Worm (Caenorhabditis elegans): ENCODE results near the gene moe-3.

moe-3 gene

ce11 chrII:13165683-13166259 lies at the start of gene moe-3:
TSS of gene moe-3 (minus strand) at chrII:13165733.
- TF ChIP-seq ceh-9 (tag; optimal IDR thresholded peaks at IDR 0.05) (no peak), rnt-1 (tag; optimal IDR thresholded peaks at IDR 0.05) (no peak), elt-4 (tag; optimal IDR thresholded peaks at IDR 0.05) (no peak), C08G9.2 (tag; optimal IDR thresholded peaks at IDR 0.05) (no peak), pag-3 (tag; optimal IDR thresholded peaks at IDR 0.05; ENCODE audit: borderline replicate concordance) (no peak), nhr-232 (tag; optimal IDR thresholded peaks at IDR 0.05) (no peak), ceh-2 (tag; optimal IDR thresholded peaks at IDR 0.05) (no peak), madf-2 (tag; optimal IDR thresholded peaks at IDR 0.05) (no peak), pat-9 (tag; optimal IDR thresholded peaks at IDR 0.05) (no peak), ceh-30 (tag; optimal IDR thresholded peaks at IDR 0.05) (no peak), elt-2 (tag; optimal IDR thresholded peaks at IDR 0.05) (no peak), ceh-22 (tag; optimal IDR thresholded peaks at IDR 0.05) (no peak), hlh-15 (tag; optimal IDR thresholded peaks at IDR 0.05) (no peak)

- TF ChIP-seq che-1 (tag; optimal IDR thresholded peaks at IDR 0.05) (no peak), unc-86 (tag; optimal IDR thresholded peaks at IDR 0.05) (peak; percentile 73), F13H6.1 (tag; optimal IDR thresholded peaks at IDR 0.05) (peak; percentile 71), ttx-3 (tag; optimal IDR thresholded peaks at IDR 0.05) (peak; percentile 34), hlh-8 (tag; optimal IDR thresholded peaks at IDR 0.05) (peak; percentile 91), ref-2 (tag; optimal IDR thresholded peaks at IDR 0.05) (peak; percentile 82), T23F11.4 (GFP tag; optimal IDR thresholded peaks at IDR 0.05) (peak; percentile 3), ceh-14 (tag; optimal IDR thresholded peaks at IDR 0.05) (peak; percentile 91), ceh-9 (tag; optimal IDR thresholded peaks at IDR 0.05) (no peak), elt-4 (tag; optimal IDR thresholded peaks at IDR 0.05) (no peak), ceh-24 (tag; optimal IDR thresholded peaks at IDR 0.05) (no peak), fkh-10 (GFP tag; optimal IDR thresholded peaks at IDR 0.05) (no peak), fkh-6 (tag; optimal IDR thresholded peaks at IDR 0.05) (peak; percentile 10), ama-1 (optimal IDR thresholded peaks at IDR 0.05) (peak; percentile 81), lim-6 (tag; optimal IDR thresholded peaks at IDR 0.05) (peak; percentile 69), mec-3 (tag; optimal IDR thresholded peaks at IDR 0.05; ENCODE audit: borderline replicate concordance) (no peak), ceh-45 (GFP tag; IDR thresholded peaks at IDR 0.05) (no peak), pros-1 (tag; optimal IDR thresholded peaks at IDR 0.05) (no peak), ets-4 (tag; optimal IDR thresholded peaks at IDR 0.05) (peak; percentile 68), nhr-11 (tag; optimal IDR thresholded peaks at IDR 0.05) (no peak), rnt-1 (tag; optimal IDR thresholded peaks at IDR 0.05) (peak; percentile 34), syd-9 (tag; optimal IDR thresholded peaks at IDR 0.05) (no peak), nhr-232 (tag; optimal IDR thresholded peaks at IDR 0.05) (no peak), tbx-2 (tag; optimal IDR thresholded peaks at IDR 0.05) (peak; percentile 85), pag-3 (tag; optimal IDR thresholded peaks at IDR 0.05; ENCODE audit: borderline replicate concordance) (no peak), odd-2 (tag; optimal IDR thresholded peaks at IDR 0.05) (no peak), dve-1 (tag; optimal IDR thresholded peaks at IDR 0.05) (no peak), hlh-15 (tag; optimal IDR thresholded peaks at IDR 0.05) (peak; percentile 42), pax-1 (tag; optimal IDR thresholded peaks at IDR 0.05) (no peak), Y22D7AL.16 (tag; optimal IDR thresholded peaks at IDR 0.05) (no peak), elt-2 (tag; optimal IDR thresholded peaks at IDR 0.05) (peak; percentile 81), ceh-18 (tag; optimal IDR thresholded peaks at IDR 0.05) (peak; percentile 35), eyg-1 (tag; optimal IDR thresholded peaks at IDR 0.05) (peak; percentile 16), ceh-34 (tag; optimal IDR thresholded peaks at IDR 0.05) (peak; percentile 42), zip-5 (tag; optimal IDR thresholded peaks at IDR 0.05) (peak; percentile 93), ahr-1 (tag; optimal IDR thresholded peaks at IDR 0.05) (peak; percentile 80), unc-3 (GFP tag; conservative IDR thresholded peaks at IDR 0.05) (no peak), unc-3 (tag; optimal IDR thresholded peaks at IDR 0.05) (peak; percentile 73), pha-2 (tag; optimal IDR thresholded peaks at IDR 0.05) (peak; percentile 25), C38D4.7 (GFP tag; optimal IDR thresholded peaks at IDR 0.05) (no peak), ceh-19 (GFP tag; optimal IDR thresholded peaks at IDR 0.05) (peak; percentile 23), ceh-48 (tag; optimal IDR thresholded peaks at IDR 0.05) (no peak), unc-42 (tag; optimal IDR thresholded peaks at IDR 0.05) (peak; percentile 19), ceh-30 (tag; optimal IDR thresholded peaks at IDR 0.05) (no peak), ztf-16 (tag; optimal IDR thresholded peaks at IDR 0.05) (peak; percentile 71)
Measured at ce11 chrII:13199674-13200215, 34.2 kb upstream of the moe-3 start, which contains the start of gene btf-1. TSS of gene btf-1 (plus strand) at chrII:13200165.
